Fruit fly (Drosophila melanogaster): ENCODE results near the gene Acox3.

Gene Acox3

DNA sequence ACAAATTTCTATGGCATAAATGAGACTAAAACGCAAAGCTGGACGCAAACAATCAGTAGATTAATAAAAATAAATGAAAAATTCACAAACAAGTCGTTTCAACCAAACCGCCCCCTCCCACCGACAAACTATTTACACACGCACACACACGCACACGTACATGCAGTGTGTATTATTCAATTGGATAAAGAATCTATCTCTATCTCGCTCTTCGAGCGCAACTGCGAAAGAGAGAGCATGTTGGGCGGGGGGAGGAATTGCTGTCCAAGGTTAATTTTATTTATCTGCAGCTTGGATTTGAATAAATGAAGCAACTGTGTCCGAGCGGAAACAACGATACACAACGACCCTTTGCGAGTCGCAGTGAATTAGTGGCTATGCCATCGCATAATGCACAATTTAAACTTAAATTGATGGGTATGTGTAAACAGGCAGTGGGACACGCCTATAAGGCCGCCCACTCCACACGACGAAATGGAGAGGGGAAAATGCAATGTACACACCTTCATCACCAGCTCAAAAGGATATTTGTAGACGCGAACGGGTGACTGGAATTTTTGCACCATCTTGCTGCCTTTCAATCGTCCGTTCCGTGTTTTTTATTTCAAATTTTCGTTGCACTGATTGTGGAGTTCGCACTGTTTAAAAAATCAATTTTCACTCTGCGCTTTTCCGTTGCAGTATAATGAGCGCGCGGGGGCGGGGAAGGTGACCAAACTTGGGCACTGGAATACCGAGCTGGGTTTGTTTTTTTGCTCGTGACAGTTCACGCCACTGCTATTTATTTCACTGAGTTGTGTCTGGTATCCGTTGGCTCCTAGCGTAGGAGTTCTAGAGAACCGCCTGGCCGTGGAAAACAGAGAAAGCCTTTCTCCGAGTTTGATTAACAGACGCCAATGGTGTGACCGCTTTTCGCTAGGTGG, 7.1 kb upstream of the Acox3 start, which contains the start of gene retm:
Gene retm (minus strand): TSS at position 898 of the 923 bp plus-strand sequence.
- no peak for TF ChIP-seq rib (GFP tag; IDR thresholded peaks at IDR 0.05)
- TF ChIP-seq gce (GFP tag; IDR thresholded peaks at IDR 0.05), result no peak
- no peak for TF ChIP-seq Hr51 (GFP tag; optimal IDR thresholded peaks at IDR 0.05)
- peak; percentile 91 for TF ChIP-seq CG15479 (GFP tag; optimal IDR thresholded peaks at IDR 0.05)
- TF ChIP-seq CG18619 (GFP tag; optimal IDR thresholded peaks at IDR 0.05), result no peak
- TF ChIP-seq CG15269 (tag; optimal IDR thresholded peaks at IDR 0.05), result no peak
- no peak for TF ChIP-seq tup (GFP tag; optimal IDR thresholded peaks at IDR 0.05)
- TF ChIP-seq pros (GFP tag; optimal IDR thresholded peaks at IDR 0.05), result peak; percentile 58
- no peak for TF ChIP-seq MTF-1 (GFP tag; optimal IDR thresholded peaks at IDR 0.05; ENCODE audit: borderline replicate concordance)
- TF ChIP-seq Xrp1 (GFP tag; IDR thresholded peaks at IDR 0.05), result peak; percentile 18; the same call in 1 of the 2 replicates
- peak; percentile 3 for TF ChIP-seq CG3281 (GFP tag; optimal IDR thresholded peaks at IDR 0.05)
- no peak for TF ChIP-seq vfl (GFP tag; optimal IDR thresholded peaks at IDR 0.05)
- TF ChIP-seq CG14441 (GFP tag; IDR thresholded peaks at IDR 0.05), result no peak
- no peak for TF ChIP-seq CG17829 (tag; optimal IDR thresholded peaks at IDR 0.05)
- TF ChIP-seq Lpt (GFP tag; optimal IDR thresholded peaks at IDR 0.05), result no peak
- no peak for TF ChIP-seq pb (GFP tag; optimal IDR thresholded peaks at IDR 0.05)
- TF ChIP-seq trh (GFP tag; optimal IDR thresholded peaks at IDR 0.05), result no peak
- peak; percentile 2 for TF ChIP-seq CG34376 (GFP tag; optimal IDR thresholded peaks at IDR 0.05)
- TF ChIP-seq grau (tag; optimal IDR thresholded peaks at IDR 0.05), result no peak
- no peak for TF ChIP-seq CG14710 (tag; optimal IDR thresholded peaks at IDR 0.05)
- TF ChIP-seq prd (optimal IDR thresholded peaks at IDR 0.05), result no peak
- TF ChIP-seq prd (GFP tag; IDR thresholded peaks at IDR 0.05), result no peak
- no peak for TF ChIP-seq lbe (GFP tag; optimal IDR thresholded peaks at IDR 0.05)
- TF ChIP-seq NfI (GFP tag; optimal IDR thresholded peaks at IDR 0.05), result peak; percentile 9
- no peak for TF ChIP-seq pum (GFP tag; optimal IDR thresholded peaks at IDR 0.05)
- TF ChIP-seq HLHmδ (GFP tag; optimal IDR thresholded peaks at IDR 0.05), result peak; percentile 50
- TF ChIP-seq CG3163 (GFP tag; optimal IDR thresholded peaks at IDR 0.05), result no peak
- peak; percentile 90 for TF ChIP-seq cg (GFP tag; optimal IDR thresholded peaks at IDR 0.05)
- no peak for TF ChIP-seq CG8765 (GFP tag; IDR thresholded peaks at IDR 0.05)
- no peak for TF ChIP-seq CG31388 (GFP tag; optimal IDR thresholded peaks at IDR 0.05)
- peak; percentile 37 for TF ChIP-seq CG12219 (GFP tag; optimal IDR thresholded peaks at IDR 0.05)
- TF ChIP-seq fd3F (GFP tag; optimal IDR thresholded peaks at IDR 0.05), result no peak
- TF ChIP-seq CG9817 (tag; optimal IDR thresholded peaks at IDR 0.05), result no peak
- no peak for TF ChIP-seq scrt (GFP tag; optimal IDR thresholded peaks at IDR 0.05)
- no peak for TF ChIP-seq CG9876 (GFP tag; optimal IDR thresholded peaks at IDR 0.05)
- TF ChIP-seq ara (GFP tag; IDR thresholded peaks at IDR 0.05), result no peak
- peak; percentile 68 for TF ChIP-seq CG8924 (tag; optimal IDR thresholded peaks at IDR 0.05)
- TF ChIP-seq CG1529 (GFP tag; optimal IDR thresholded peaks at IDR 0.05), result no peak
- peak; percentile 8 for TF ChIP-seq CG12391 (tag; optimal IDR thresholded peaks at IDR 0.05)
- peak; percentile 52 for TF ChIP-seq bigmax (GFP tag; optimal IDR thresholded peaks at IDR 0.05)
- TF ChIP-seq ato (GFP tag; IDR thresholded peaks at IDR 0.05; ENCODE audit: partially characterized antibody), result no peak
- no peak for TF ChIP-seq cad (GFP tag; optimal IDR thresholded peaks at IDR 0.05)
- TF ChIP-seq sd (tag; optimal IDR thresholded peaks at IDR 0.05), result peak; percentile 71
- no peak for TF ChIP-seq CG17186 (GFP tag; optimal IDR thresholded peaks at IDR 0.05)
- peak; percentile 10 for TF ChIP-seq CG1603 (tag; optimal IDR thresholded peaks at IDR 0.05)
- no peak for TF ChIP-seq CG4360 (GFP tag; IDR thresholded peaks at IDR 0.05)
- TF ChIP-seq ems (GFP tag; optimal IDR thresholded peaks at IDR 0.05), result no peak
- no peak for TF ChIP-seq PHDP (tag; optimal IDR thresholded peaks at IDR 0.05)
- no peak for TF ChIP-seq CG11456 (GFP tag; IDR thresholded peaks at IDR 0.05)

Measured in whole organism, embryonic.